Worm (Caenorhabditis elegans): ENCODE data around the gene M03C11.1.

Gene M03C11.1

ce11 chrIII:10358751-10359150 is 37.1 kb downstream of the M03C11.1 start:
- peak; percentile 6 for TF ChIP-seq crh-2 (tag; optimal IDR thresholded peaks at IDR 0.05)
- peak; percentile 31 for TF ChIP-seq C34F6.9 (tag; optimal IDR thresholded peaks at IDR 0.05)
- no peak for TF ChIP-seq ceh-82 (tag; optimal IDR thresholded peaks at IDR 0.05)
- TF ChIP-seq lin-39 (tag; optimal IDR thresholded peaks at IDR 0.05): no peak

ce11 chrIII:10357598-10358186 is 38.2 kb downstream of the M03C11.1 start, which contains the start of gene umps-1:
Gene umps-1, minus strand, starts transcription at chrIII:10357648.
- TF ChIP-seq C34F6.9 (tag; optimal IDR thresholded peaks at IDR 0.05) (peak; percentile 72), Y55F3AM.14 (GFP tag; optimal IDR thresholded peaks at IDR 0.05) (no peak), gmeb-1 (tag; optimal IDR thresholded peaks at IDR 0.05) (peak; percentile 98), nhr-237 (tag; optimal IDR thresholded peaks at IDR 0.05) (no peak), unc-55 (GFP tag; optimal IDR thresholded peaks at IDR 0.05) (peak; percentile 82), lsy-2 (tag; optimal IDR thresholded peaks at IDR 0.05) (peak; percentile 93 to 99), peb-1 (tag; optimal IDR thresholded peaks at IDR 0.05) (no peak), nhr-6 (tag; optimal IDR thresholded peaks at IDR 0.05) (peak; percentile 50), nhr-25 (tag; optimal IDR thresholded peaks at IDR 0.05) (no peak), zag-1 (tag; optimal IDR thresholded peaks at IDR 0.05) (no peak), fos-1 (tag; optimal IDR thresholded peaks at IDR 0.05) (peak; percentile 50), nhr-129 (tag; optimal IDR thresholded peaks at IDR 0.05) (peak; percentile 63), sem-4 (tag; optimal IDR thresholded peaks at IDR 0.05) (peak; percentile 74), sma-3 (GFP tag; optimal IDR thresholded peaks at IDR 0.05) (peak; percentile 80), sma-9 (GFP tag; optimal IDR thresholded peaks at IDR 0.05) (peak; percentile 69), sma-9 (tag; optimal IDR thresholded peaks at IDR 0.05) (no peak), nhr-21 (tag; optimal IDR thresholded peaks at IDR 0.05) (peak; percentile 71), crh-2 (tag; optimal IDR thresholded peaks at IDR 0.05) (peak; percentile 85), mab-5 (tag; optimal IDR thresholded peaks at IDR 0.05) (peak; percentile 34), lin-13 (GFP tag; optimal IDR thresholded peaks at IDR 0.05) (peak; percentile 72), snpc-4 (tag; optimal IDR thresholded peaks at IDR 0.05) (peak; percentile 74), blmp-1 (tag; optimal IDR thresholded peaks at IDR 0.05; ENCODE audit: insufficient read depth) (no peak), F13H6.1 (tag; optimal IDR thresholded peaks at IDR 0.05) (peak; percentile 37), elt-3 (tag; optimal IDR thresholded peaks at IDR 0.05) (no peak)

- TF ChIP-seq C34F6.9 (tag; optimal IDR thresholded peaks at IDR 0.05) (no peak), sma-9 (GFP tag; optimal IDR thresholded peaks at IDR 0.05) (peak; percentile 54), sma-9 (tag; optimal IDR thresholded peaks at IDR 0.05) (no peak), nhr-23 (tag; optimal IDR thresholded peaks at IDR 0.05) (no peak), fos-1 (tag; optimal IDR thresholded peaks at IDR 0.05) (peak; percentile 75), nhr-12 (tag; optimal IDR thresholded peaks at IDR 0.05) (no peak), crh-2 (tag; optimal IDR thresholded peaks at IDR 0.05) (peak; percentile 38), ztf-11 (tag; optimal IDR thresholded peaks at IDR 0.05) (no peak), unc-55 (GFP tag; optimal IDR thresholded peaks at IDR 0.05) (no peak), nhr-129 (tag; optimal IDR thresholded peaks at IDR 0.05) (no peak), mdl-1 (tag; optimal IDR thresholded peaks at IDR 0.05) (no peak), gmeb-1 (tag; optimal IDR thresholded peaks at IDR 0.05) (peak; percentile 37), ZK546.5 (tag; optimal IDR thresholded peaks at IDR 0.05) (no peak), R02D3.7 (tag; optimal IDR thresholded peaks at IDR 0.05) (no peak)
Measured at ce11 chrIII:10355382-10355781, 40.5 kb downstream of the M03C11.1 start, which contains the start of gene spp-1. Gene spp-1, minus strand, starts transcription at chrIII:10355668.

ce11 chrIII:10354591-10354990 is 41.3 kb downstream of the M03C11.1 start:
- TF ChIP-seq crh-2 (tag; optimal IDR thresholded peaks at IDR 0.05) (peak; percentile 25), lin-13 (GFP tag; optimal IDR thresholded peaks at IDR 0.05) (no peak)

- no peak for TF ChIP-seq zag-1 (tag; optimal IDR thresholded peaks at IDR 0.05)
- TF ChIP-seq Y55F3AM.14 (GFP tag; optimal IDR thresholded peaks at IDR 0.05): no peak
- TF ChIP-seq unc-62 (GFP tag; optimal IDR thresholded peaks at IDR 0.05): no peak
- TF ChIP-seq ama-1 (optimal IDR thresholded peaks at IDR 0.05): no peak
- TF ChIP-seq gmeb-1 (tag; optimal IDR thresholded peaks at IDR 0.05): no peak
- no peak for TF ChIP-seq peb-1 (tag; optimal IDR thresholded peaks at IDR 0.05)
- TF ChIP-seq crh-2 (tag; optimal IDR thresholded peaks at IDR 0.05): no peak
- no peak for TF ChIP-seq unc-39 (tag; optimal IDR thresholded peaks at IDR 0.05)
- TF ChIP-seq aly-2 (tag; optimal IDR thresholded peaks at IDR 0.05): no peak
Measured at ce11 chrIII:10353423-10353822, 42.5 kb downstream of the M03C11.1 start.
